Worm (Caenorhabditis elegans): ENCODE measurements around the gene B0286.1.
A peak's percentile ranks its signal among the peaks of the same experiment; 100 is the strongest.

Gene B0286.1

DNA sequence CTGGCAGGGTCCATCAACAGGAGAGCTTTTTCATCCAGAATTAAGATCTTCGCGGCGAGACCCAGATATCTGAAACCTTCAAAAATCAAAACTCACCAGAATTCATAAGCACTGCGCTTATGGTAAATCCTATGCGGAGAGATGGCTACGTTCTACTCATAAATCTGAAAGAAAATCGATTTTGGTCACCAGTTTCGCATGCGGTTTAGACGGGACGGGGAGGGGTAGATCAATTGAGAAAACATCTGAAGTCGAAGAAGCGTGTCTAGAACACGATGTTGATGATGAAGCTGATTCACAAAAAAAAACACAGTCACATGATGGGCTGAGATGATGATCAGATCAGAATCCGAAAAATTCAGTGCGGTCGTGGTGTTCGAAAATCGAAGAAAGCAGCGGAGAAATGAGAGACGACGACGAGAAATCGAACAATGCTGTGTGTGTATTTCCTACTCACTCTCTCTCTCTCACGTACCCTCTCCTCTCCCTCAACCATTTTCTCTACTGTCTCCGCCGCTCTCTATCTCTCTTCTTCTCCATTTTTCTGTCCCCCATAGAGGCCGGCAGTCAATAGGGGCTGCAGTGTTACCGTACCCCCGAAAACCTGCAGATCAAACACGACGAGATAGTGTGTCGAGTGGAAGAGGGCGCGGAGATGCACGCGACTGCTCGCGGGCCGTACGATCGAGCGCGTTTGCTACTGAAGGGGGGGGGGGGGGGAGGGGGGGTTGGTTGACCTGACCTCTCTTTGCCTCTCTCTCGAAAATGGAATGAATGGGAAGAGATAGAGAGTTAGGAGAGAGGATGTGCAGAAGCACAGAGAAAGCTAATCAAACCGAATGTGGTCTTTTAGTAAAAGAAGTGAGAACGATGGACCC, 1.8 kb upstream of the B0286.1 start, which contains the start of gene ntl-2 (continued):
- TF ChIP-seq unc-86 (tag; optimal IDR thresholded peaks at IDR 0.05) (peak; percentile 47), nhr-232 (tag; optimal IDR thresholded peaks at IDR 0.05) (no peak), C08G9.2 (tag; optimal IDR thresholded peaks at IDR 0.05) (peak; percentile 51), ceh-45 (GFP tag; IDR thresholded peaks at IDR 0.05) (no peak), hlh-6 (tag; optimal IDR thresholded peaks at IDR 0.05) (no peak), syd-9 (tag; optimal IDR thresholded peaks at IDR 0.05) (no peak), ceh-31 (tag; optimal IDR thresholded peaks at IDR 0.05) (peak; percentile 86), mec-3 (tag; optimal IDR thresholded peaks at IDR 0.05; ENCODE audit: borderline replicate concordance) (no peak), odd-2 (tag; optimal IDR thresholded peaks at IDR 0.05) (no peak), ceh-2 (tag; optimal IDR thresholded peaks at IDR 0.05) (no peak), pha-2 (tag; optimal IDR thresholded peaks at IDR 0.05) (peak; percentile 84), ceh-34 (tag; optimal IDR thresholded peaks at IDR 0.05) (peak; percentile 76), madf-2 (tag; optimal IDR thresholded peaks at IDR 0.05) (peak; percentile 88), nfya-1 (tag; optimal IDR thresholded peaks at IDR 0.05) (peak; percentile 99), fkh-6 (tag; optimal IDR thresholded peaks at IDR 0.05) (peak; percentile 75), ceh-22 (tag; optimal IDR thresholded peaks at IDR 0.05) (peak; percentile 30), ceh-14 (tag; optimal IDR thresholded peaks at IDR 0.05) (peak; percentile 60), K09A11.1 (tag; optimal IDR thresholded peaks at IDR 0.05; ENCODE audit: insufficient read depth) (no peak), sox-4 (tag; optimal IDR thresholded peaks at IDR 0.05) (peak; percentile 52), sdc-2 (tag; optimal IDR thresholded peaks at IDR 0.05) (peak; percentile 62), rnt-1 (tag; optimal IDR thresholded peaks at IDR 0.05) (peak; percentile 77), Y22D7AL.16 (tag; optimal IDR thresholded peaks at IDR 0.05) (peak; percentile 43), ama-1 (optimal IDR thresholded peaks at IDR 0.05) (no peak), fkh-10 (GFP tag; optimal IDR thresholded peaks at IDR 0.05) (no peak), npax-4 (tag; optimal IDR thresholded peaks at IDR 0.05) (no peak), hlh-8 (tag; optimal IDR thresholded peaks at IDR 0.05) (no peak), ceh-48 (tag; optimal IDR thresholded peaks at IDR 0.05) (peak; percentile 84), pax-1 (tag; optimal IDR thresholded peaks at IDR 0.05) (peak; percentile 67), F13H6.1 (tag; optimal IDR thresholded peaks at IDR 0.05) (peak; percentile 20), pag-3 (tag; optimal IDR thresholded peaks at IDR 0.05; ENCODE audit: borderline replicate concordance) (no peak), K02D7.2 (tag; optimal IDR thresholded peaks at IDR 0.05) (peak; percentile 30), gmeb-2 (tag; optimal IDR thresholded peaks at IDR 0.05) (peak; percentile 62), pat-9 (tag; optimal IDR thresholded peaks at IDR 0.05) (peak; percentile 63), ceh-6 (GFP tag; optimal IDR thresholded peaks at IDR 0.05) (peak; percentile 68), ceh-24 (tag; optimal IDR thresholded peaks at IDR 0.05) (no peak), elt-2 (tag; optimal IDR thresholded peaks at IDR 0.05) (peak; percentile 93), ceh-9 (tag; optimal IDR thresholded peaks at IDR 0.05) (no peak), eyg-1 (tag; optimal IDR thresholded peaks at IDR 0.05) (peak; percentile 5), ets-4 (tag; optimal IDR thresholded peaks at IDR 0.05) (peak; percentile 75), elt-4 (tag; optimal IDR thresholded peaks at IDR 0.05) (no peak), che-1 (tag; optimal IDR thresholded peaks at IDR 0.05) (peak; percentile 67), ref-2 (tag; optimal IDR thresholded peaks at IDR 0.05) (peak; percentile 51), unc-3 (GFP tag; conservative IDR thresholded peaks at IDR 0.05) (0 out of 2 replicates have a peak, but pooled peaks have one; percentile 44), unc-3 (tag; optimal IDR thresholded peaks at IDR 0.05) (peak; percentile 64), pqm-1 (tag; optimal IDR thresholded peaks at IDR 0.05) (no peak), ceh-19 (GFP tag; optimal IDR thresholded peaks at IDR 0.05) (peak; percentile 87), lim-6 (tag; optimal IDR thresholded peaks at IDR 0.05) (no peak), hlh-30 (tag; optimal IDR thresholded peaks at IDR 0.05; ENCODE audit: insufficient read depth) (peak; percentile 92), ttx-3 (tag; optimal IDR thresholded peaks at IDR 0.05) (no peak), nhr-11 (tag; optimal IDR thresholded peaks at IDR 0.05) (no peak), ahr-1 (tag; optimal IDR thresholded peaks at IDR 0.05) (no peak), ztf-16 (tag; optimal IDR thresholded peaks at IDR 0.05) (peak; percentile 64)
